Worm (Caenorhabditis elegans) whole organism, late embryonic: ENCODE data around the gene str-35.

ENCODE experiments used
- elt-4 ChIP-seq: sonication (generic microtip); optimal IDR thresholded peaks from 2 replicates; lab custom pipeline; 2016; ENCODE audit warnings: missing genetic modification characterization, missing compliant biosample characterization
- hlh-8 ChIP-seq: sonication (generic microtip); optimal IDR thresholded peaks from 2 replicates; lab custom pipeline; 2016; ENCODE audit warnings: missing genotype, missing genetic modification characterization, missing compliant biosample characterization
- tbx-2 ChIP-seq: sonication (generic microtip); optimal IDR thresholded peaks from 2 replicates; lab custom pipeline; 2016; ENCODE audit warnings: missing genetic modification characterization, missing compliant biosample characterization

DNA sequence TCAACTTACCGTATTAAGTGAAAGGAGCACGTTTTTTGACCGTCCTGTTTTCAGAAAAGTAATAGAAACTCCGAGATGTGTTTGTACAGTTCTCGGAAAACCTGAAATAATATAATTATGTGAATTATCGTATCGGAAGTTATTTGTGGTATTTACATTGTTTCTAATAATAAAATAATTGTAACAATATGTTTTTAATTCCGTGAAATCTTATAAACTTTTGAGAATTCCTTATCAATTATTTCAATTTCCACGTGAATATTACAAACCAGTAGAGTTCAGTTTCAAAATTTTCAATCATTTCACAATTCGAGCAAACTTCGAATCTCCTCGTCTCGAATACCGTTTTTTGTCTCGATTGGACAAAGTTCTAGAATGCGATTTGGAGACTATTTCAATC is 3.6 kb upstream of the str-35 start, which contains the start of gene T08H10.3:
- TF ChIP-seq hlh-8, result no peak
- no peak for TF ChIP-seq elt-4 (tag; lab: Kevin White, UChicago)
- no peak for TF ChIP-seq tbx-2
